Fruit fly (Drosophila melanogaster): Measurements from ENCODE around the gene CG17931.

The CG17931 gene

dm6 chr3R:16336327-16337052, 22.8 kb downstream of the CG17931 start (continued):
- TF ChIP-seq CG6813 (GFP tag; optimal IDR thresholded peaks at IDR 0.05), result no peak
- no peak for TF ChIP-seq Ptx1 (GFP tag; IDR thresholded peaks at IDR 0.05)
- TF ChIP-seq CG8478 (optimal IDR thresholded peaks at IDR 0.05), result no peak
- TF ChIP-seq CG10431 (GFP tag; optimal IDR thresholded peaks at IDR 0.05), result no peak
- no peak for TF ChIP-seq Hr39 (optimal IDR thresholded peaks at IDR 0.05)
- TF ChIP-seq CG18476 (GFP tag; optimal IDR thresholded peaks at IDR 0.05), result no peak
- TF ChIP-seq Camta (GFP tag; optimal IDR thresholded peaks at IDR 0.05), result no peak
- no peak for TF ChIP-seq CG8924 (tag; optimal IDR thresholded peaks at IDR 0.05)
- no peak for TF ChIP-seq CG11085 (GFP tag; IDR thresholded peaks at IDR 0.05)
- TF ChIP-seq Oli (tag; optimal IDR thresholded peaks at IDR 0.05), result peak; percentile 7
- peak in 1 of 2 experiments; percentile 82 for TF ChIP-seq Hr78 (GFP tag; optimal IDR thresholded peaks at IDR 0.05)
- TF ChIP-seq prd (optimal IDR thresholded peaks at IDR 0.05), result no peak
- no peak for TF ChIP-seq prd (GFP tag; IDR thresholded peaks at IDR 0.05)
- peak; percentile 35 for TF ChIP-seq abd-A (tag; optimal IDR thresholded peaks at IDR 0.05)
- no peak for TF ChIP-seq mam (GFP tag; optimal IDR thresholded peaks at IDR 0.05)
- TF ChIP-seq CG9609 (GFP tag; optimal IDR thresholded peaks at IDR 0.05), result no peak
- no peak for TF ChIP-seq Adf1 (GFP tag; IDR thresholded peaks at IDR 0.05)
- TF ChIP-seq lola (GFP tag; optimal IDR thresholded peaks at IDR 0.05), result peak in 1 of 3 experiments; percentile 27
- TF ChIP-seq Elba2 (GFP tag; optimal IDR thresholded peaks at IDR 0.05), result no peak
- no peak for TF ChIP-seq fd3F (GFP tag; optimal IDR thresholded peaks at IDR 0.05)
- no peak for TF ChIP-seq lab (GFP tag; optimal IDR thresholded peaks at IDR 0.05)
- TF ChIP-seq grn (GFP tag; optimal IDR thresholded peaks at IDR 0.05), result peak; percentile 85
- TF ChIP-seq Lhr (GFP tag; optimal IDR thresholded peaks at IDR 0.05), result no peak
- TF ChIP-seq phol (tag; optimal IDR thresholded peaks at IDR 0.05), result peak; percentile 29
- no peak for TF ChIP-seq CG9437 (GFP tag; optimal IDR thresholded peaks at IDR 0.05)

dm6 chr3R:16335438-16336073, 23.7 kb downstream of the CG17931 start:
- TF ChIP-seq Poxn (GFP tag; IDR thresholded peaks at IDR 0.05), result no peak
- no peak for TF ChIP-seq CG18262 (tag; optimal IDR thresholded peaks at IDR 0.05)
- TF ChIP-seq gfzf (GFP tag; optimal IDR thresholded peaks at IDR 0.05), result no peak
- TF ChIP-seq CG8359 (GFP tag; optimal IDR thresholded peaks at IDR 0.05; ENCODE audit: borderline replicate concordance), result peak; percentile 96
- no peak for TF ChIP-seq Dip3 (GFP tag; optimal IDR thresholded peaks at IDR 0.05)
- no peak for TF ChIP-seq B-H2 (GFP tag; optimal IDR thresholded peaks at IDR 0.05)
- TF ChIP-seq chinmo (GFP tag; IDR thresholded peaks at IDR 0.05; ENCODE audit: partially characterized antibody), result 0 out of 4 replicates have a peak, but pooled peaks have one; percentile 20
- 0 out of 2 replicates have a peak, but pooled peaks have one; percentile 7 for TF ChIP-seq CG4404 (GFP tag; IDR thresholded peaks at IDR 0.05)
- no peak for TF ChIP-seq CG3065 (GFP tag; optimal IDR thresholded peaks at IDR 0.05)
- TF ChIP-seq CG14860 (GFP tag; IDR thresholded peaks at IDR 0.05; ENCODE audit: partially characterized antibody), result no peak
- no peak for TF ChIP-seq CG1024 (GFP tag; IDR thresholded peaks at IDR 0.05)
- no peak for TF ChIP-seq CG13624 (GFP tag; optimal IDR thresholded peaks at IDR 0.05)
- no peak for TF ChIP-seq CG9609 (GFP tag; optimal IDR thresholded peaks at IDR 0.05)
- TF ChIP-seq CG14965 (GFP tag; optimal IDR thresholded peaks at IDR 0.05; ENCODE audit: borderline replicate concordance), result no peak
- 0 out of 2 replicates have a peak, but pooled peaks have one; percentile 23 for TF ChIP-seq vvl (GFP tag; IDR thresholded peaks at IDR 0.05)
- no peak for TF ChIP-seq sima (GFP tag; optimal IDR thresholded peaks at IDR 0.05)
- no peak for TF ChIP-seq CG12236 (GFP tag; optimal IDR thresholded peaks at IDR 0.05)
- TF ChIP-seq CG14710 (tag; optimal IDR thresholded peaks at IDR 0.05), result no peak
- peak; percentile 38 for TF ChIP-seq Deaf1 (tag; optimal IDR thresholded peaks at IDR 0.05)
- no peak for TF ChIP-seq tgo (GFP tag; IDR thresholded peaks at IDR 0.05)
- TF ChIP-seq zfh2 (GFP tag; optimal IDR thresholded peaks at IDR 0.05), result no peak
- TF ChIP-seq Xbp1 (GFP tag; optimal IDR thresholded peaks at IDR 0.05), result no peak
- TF ChIP-seq Stat92E (GFP tag; optimal IDR thresholded peaks at IDR 0.05), result no peak
- no peak for TF ChIP-seq nerfin-1 (tag; optimal IDR thresholded peaks at IDR 0.05)
- no peak for TF ChIP-seq CG10274 (GFP tag; optimal IDR thresholded peaks at IDR 0.05)
